Fruit fly (Drosophila melanogaster) whole organism, prepupa: Measurements from ENCODE around the gene Gr22f.

ENCODE experiments used
- CG11294 ChIP-seq: fragments of 200-800 bp; sonication (Bioruptor generic); IDR thresholded peaks from 2 replicates; pipeline ENCODE4 v1.3.6; 2022; ENCODE audit warnings: missing biosample characterization, missing genetic modification characterization
- CG11902 ChIP-seq: fragments of 200-800 bp; sonication (Bioruptor generic); optimal IDR thresholded peaks from 3 replicates; lab custom pipeline; 2016; ENCODE audit warnings: missing biosample characterization, missing genetic modification characterization
- CG15336 ChIP-seq: fragments of 200-800 bp; sonication (Bioruptor generic); IDR thresholded peaks from 2 replicates; pipeline ENCODE4 v1.3.6; 2022; ENCODE audit warnings: missing biosample characterization, missing genetic modification characterization
- CG1621 ChIP-seq: fragments of 200-800 bp; sonication (Bioruptor generic); optimal IDR thresholded peaks from 3 replicates; lab custom pipeline; 2018; ENCODE audit warnings: missing biosample characterization, mild to moderate bottlenecking, missing genetic modification characterization
- CG16779 ChIP-seq: fragments of 200-800 bp; sonication (Bioruptor generic); optimal IDR thresholded peaks from 3 replicates; lab custom pipeline; 2017; ENCODE audit warnings: missing biosample characterization, mild to moderate bottlenecking, missing genetic modification characterization
- CG32006 ChIP-seq: fragments of 200-800 bp; sonication (Bioruptor generic); optimal IDR thresholded peaks from 3 replicates; lab custom pipeline; 2017; ENCODE audit warnings: missing biosample characterization, mild to moderate bottlenecking, missing genetic modification characterization
- CG4318 ChIP-seq: fragments of 200-800 bp; sonication (Bioruptor generic); optimal IDR thresholded peaks from 3 replicates; lab custom pipeline; 2017; ENCODE audit warnings: missing biosample characterization, mild to moderate bottlenecking, missing genetic modification characterization
- CG6163 ChIP-seq: fragments of 200-800 bp; sonication (Bioruptor generic); IDR thresholded peaks from 3 replicates; pipeline ENCODE4 v1.3.6; 2022; ENCODE audit warnings: missing biosample characterization, missing genetic modification characterization
- CG6276 ChIP-seq: fragments of 200-800 bp; sonication (Bioruptor generic); optimal IDR thresholded peaks from 2 replicates; lab custom pipeline; 2017; ENCODE audit warnings: missing biosample characterization, mild to moderate bottlenecking, missing genetic modification characterization
- CG6792 ChIP-seq: fragments of 200-800 bp; sonication (Bioruptor generic); optimal IDR thresholded peaks from 3 replicates; lab custom pipeline; 2016; ENCODE audit warnings: missing biosample characterization, missing genetic modification characterization
- CG6854 ChIP-seq: fragments of 200-800 bp; sonication (Bioruptor generic); optimal IDR thresholded peaks from 2 replicates; lab custom pipeline; 2017; ENCODE audit warnings: missing biosample characterization, mild to moderate bottlenecking, missing genetic modification characterization
- CG7368 ChIP-seq: fragments of 200-800 bp; sonication (Bioruptor generic); optimal IDR thresholded peaks from 3 replicates; lab custom pipeline; 2016; ENCODE audit warnings: missing biosample characterization, missing genetic modification characterization
- CG8119 ChIP-seq: fragments of 200-800 bp; sonication (Bioruptor generic); IDR thresholded peaks from 3 replicates; pipeline ENCODE4 v1.3.6; 2022; ENCODE audit warnings: missing biosample characterization, missing genetic modification characterization
- CG8319 ChIP-seq: fragments of 200-800 bp; sonication (Bioruptor generic); optimal IDR thresholded peaks from 3 replicates; lab custom pipeline; 2016; ENCODE audit warnings: missing biosample characterization, missing genetic modification characterization
- CG8632 ChIP-seq: fragments of 200-800 bp; sonication (Bioruptor generic); optimal IDR thresholded peaks from 3 replicates; lab custom pipeline; 2016; ENCODE audit warnings: missing biosample characterization, missing genetic modification characterization
- CG9139 ChIP-seq: fragments of 200-800 bp; sonication (Bioruptor generic); optimal IDR thresholded peaks from 3 replicates; lab custom pipeline; 2017; ENCODE audit warnings: missing biosample characterization, mild to moderate bottlenecking, missing genetic modification characterization
- Eip93F ChIP-seq: fragments of 200-800 bp; sonication (Bioruptor generic); optimal IDR thresholded peaks from 2 replicates; lab custom pipeline; 2016; ENCODE audit warnings: missing biosample characterization, mild to moderate bottlenecking, missing genetic modification characterization
- Ets21C ChIP-seq: fragments of 200-800 bp; sonication (Bioruptor generic); optimal IDR thresholded peaks from 3 replicates; lab custom pipeline; 2016; ENCODE audit warnings: missing biosample characterization, missing genetic modification characterization
- Ets96B ChIP-seq: fragments of 200-800 bp; optimal IDR thresholded peaks from 2 replicates; lab custom pipeline; 2019; ENCODE audit warnings: missing biosample characterization, mild to moderate bottlenecking, missing genetic modification characterization, moderate library complexity
- Hr39 ChIP-seq: fragments of 200-800 bp; sonication (Bioruptor generic); optimal IDR thresholded peaks from 2 replicates; lab custom pipeline; 2016; ENCODE audit warnings: missing biosample characterization, missing genetic modification characterization
- Hr4 ChIP-seq: fragments of 200-800 bp; sonication (Bioruptor generic); optimal IDR thresholded peaks from 3 replicates; lab custom pipeline; 2016; ENCODE audit warnings: missing biosample characterization, missing genetic modification characterization
- OdsH ChIP-seq: fragments of 200-800 bp; sonication (Bioruptor generic); optimal IDR thresholded peaks from 3 replicates; lab custom pipeline; 2016; ENCODE audit warnings: missing biosample characterization, missing genetic modification characterization
- Sox102F ChIP-seq: fragments of 200-800 bp; sonication (Bioruptor generic); optimal IDR thresholded peaks from 2 replicates; lab custom pipeline; 2016; ENCODE audit warnings: missing biosample characterization, mild to moderate bottlenecking, missing genetic modification characterization
- Sox14 ChIP-seq: fragments of 200-800 bp; sonication (Bioruptor generic); optimal IDR thresholded peaks from 3 replicates; lab custom pipeline; 2016; ENCODE audit warnings: missing biosample characterization, missing genetic modification characterization
- Sox15 ChIP-seq: fragments of 200-800 bp; sonication (Bioruptor generic); optimal IDR thresholded peaks from 3 replicates; lab custom pipeline; 2016; ENCODE audit warnings: missing biosample characterization, missing genetic modification characterization
- achi ChIP-seq: fragments of 200-800 bp; sonication (Bioruptor generic); optimal IDR thresholded peaks from 3 replicates; lab custom pipeline; 2016; ENCODE audit warnings: missing biosample characterization, missing genetic modification characterization
- cyc ChIP-seq: fragments of 200-800 bp; sonication (Bioruptor generic); optimal IDR thresholded peaks from 3 replicates; lab custom pipeline; 2016; ENCODE audit warnings: missing biosample characterization, missing genetic modification characterization
- dsx ChIP-seq: fragments of 200-800 bp; optimal IDR thresholded peaks from 3 replicates; lab custom pipeline; 2019; ENCODE audit warnings: missing biosample characterization, mild to moderate bottlenecking, missing genetic modification characterization, moderate library complexity; ENCODE audit not compliant: poor library complexity, severe bottlenecking
- esn ChIP-seq: fragments of 200-800 bp; sonication (Bioruptor generic); optimal IDR thresholded peaks from 2 replicates; lab custom pipeline; 2016; ENCODE audit warnings: missing biosample characterization, mild to moderate bottlenecking, missing genetic modification characterization, moderate library complexity
- fd59A ChIP-seq: fragments of 200-800 bp; sonication (Bioruptor generic); optimal IDR thresholded peaks from 2 replicates; lab custom pipeline; 2017; ENCODE audit warnings: missing biosample characterization, mild to moderate bottlenecking, missing genetic modification characterization, missing genetic modification reagents
- fd85E ChIP-seq: fragments of 200-800 bp; sonication (Bioruptor generic); optimal IDR thresholded peaks from 3 replicates; lab custom pipeline; 2016; ENCODE audit warnings: missing biosample characterization, missing genetic modification characterization
- fkh ChIP-seq: fragments of 200-800 bp; sonication (Bioruptor generic); optimal IDR thresholded peaks from 3 replicates; lab custom pipeline; 2017; ENCODE audit warnings: missing biosample characterization, mild to moderate bottlenecking, missing genetic modification characterization, moderate library complexity
- lz ChIP-seq: fragments of 200-800 bp; sonication (Bioruptor generic); optimal IDR thresholded peaks from 3 replicates; lab custom pipeline; 2016; ENCODE audit warnings: missing biosample characterization, missing genetic modification characterization
- pdm3 ChIP-seq: fragments of 200-800 bp; sonication (Bioruptor generic); optimal IDR thresholded peaks from 3 replicates; lab custom pipeline; 2016; ENCODE audit warnings: missing biosample characterization, missing genetic modification characterization
- salr ChIP-seq, 2 experiments: fragments of 200-800 bp; sonication (Bioruptor generic); optimal IDR thresholded peaks; 3 replicates each; lab custom pipeline; 2016 to 2018; ENCODE audit warnings: missing biosample characterization in 2 of 2, missing genetic modification characterization in 2 of 2, mild to moderate bottlenecking in 1 of 2
- spab ChIP-seq: fragments of 200-800 bp; sonication (Bioruptor generic); optimal IDR thresholded peaks from 2 replicates; lab custom pipeline; 2017; ENCODE audit warnings: missing biosample characterization, mild to moderate bottlenecking, missing genetic modification characterization, missing genetic modification reagents
- ss ChIP-seq, 2 experiments: fragments of 200-800 bp; sonication (Bioruptor generic); optimal IDR thresholded peaks; 2 replicates in 1 of 2; 3 replicates in 1 of 2; lab custom pipeline; 2017 to 2018; ENCODE audit warnings: mild to moderate bottlenecking in 2 of 2, missing biosample characterization in 2 of 2, missing genetic modification characterization in 2 of 2, moderate library complexity in 1 of 2
- topi ChIP-seq: fragments of 200-800 bp; sonication (Bioruptor generic); optimal IDR thresholded peaks from 3 replicates; lab custom pipeline; 2016; ENCODE audit warnings: missing biosample characterization, missing genetic modification characterization
- vri ChIP-seq: fragments of 200-800 bp; sonication (Bioruptor generic); optimal IDR thresholded peaks from 3 replicates; lab custom pipeline; 2016; ENCODE audit warnings: missing biosample characterization, mild to moderate bottlenecking, missing genetic modification characterization

Gene Gr22f

dm6 chr2L:1737057-1737581 is 19.1 kb downstream of the Gr22f start (continued):
- TF ChIP-seq Ets96B (tag; lab: Kevin White, UChicago) (peak; percentile 80), CG15336 (GFP tag; lab: Robert Waterston, UW) (peak; percentile 97), pdm3 (GFP tag; lab: Kevin White, UChicago) (peak; percentile 94), ss (GFP tag; optimal IDR thresholded peaks at IDR 0.05; lab: Kevin White, UChicago) (peak in 1 of 2 experiments; percentile 65), fkh (GFP tag; lab: Kevin White, UChicago) (peak; percentile 45), CG9139 (peak; percentile 49), CG11902 (GFP tag; lab: Kevin White, UChicago) (peak; percentile 72), topi (GFP tag; lab: Kevin White, UChicago) (peak; percentile 74), Sox15 (peak; percentile 75), CG6163 (GFP tag; lab: Robert Waterston, UW) (peak; percentile 88), CG6792 (GFP tag; lab: Kevin White, UChicago) (peak; percentile 91), Hr4 (GFP tag; lab: Kevin White, UChicago) (peak; percentile 99), CG7368 (GFP tag; lab: Kevin White, UChicago) (peak; percentile 88), spab (GFP tag; lab: Kevin White, UChicago) (peak; percentile 65), dsx (GFP tag; lab: Kevin White, UChicago) (peak; percentile 25), CG16779 (tag; lab: Kevin White, UChicago) (peak; percentile 81), CG8632 (GFP tag; lab: Kevin White, UChicago) (peak; percentile 82), Sox102F (peak; percentile 74), CG8119 (GFP tag; lab: Robert Waterston, UW) (peak; percentile 97), CG11294 (GFP tag; lab: Robert Waterston, UW) (peak; percentile 90), esn (GFP tag; lab: Kevin White, UChicago) (peak; percentile 81), Sox14 (GFP tag; lab: Kevin White, UChicago) (peak; percentile 92), CG4318 (GFP tag; lab: Kevin White, UChicago) (peak; percentile 97), CG6854 (no peak), achi (GFP tag; lab: Kevin White, UChicago) (peak; percentile 94), fd85E (GFP tag; lab: Kevin White, UChicago) (peak; percentile 60), Hr39 (peak; percentile 76), lz (GFP tag; lab: Kevin White, UChicago) (peak; percentile 76), OdsH (GFP tag; lab: Kevin White, UChicago) (peak; percentile 96), Eip93F (no peak), salr (GFP tag; optimal IDR thresholded peaks at IDR 0.05; lab: Kevin White, UChicago) (peak; percentile 39 to 96), CG8319 (GFP tag; lab: Kevin White, UChicago) (peak; percentile 83), cyc (GFP tag; lab: Kevin White, UChicago) (peak; percentile 74), Ets21C (peak; percentile 43), vri (GFP tag; lab: Kevin White, UChicago) (peak; percentile 52), CG32006 (GFP tag; lab: Kevin White, UChicago) (peak; percentile 99), fd59A (GFP tag; lab: Kevin White, UChicago) (peak; percentile 47), CG1621 (tag; lab: Kevin White, UChicago) (peak; percentile 90), CG6276 (GFP tag; lab: Kevin White, UChicago) (peak; percentile 95)

- no peak for TF ChIP-seq Sox15
- TF ChIP-seq fkh (GFP tag; lab: Kevin White, UChicago), result peak; percentile 64
Observed at dm6 chr2L:1735133-1735532, 21.1 kb downstream of the Gr22f start.
